Fruit fly (Drosophila melanogaster) Kc167 (cell line): ENCODE data around the gene I-t.

ENCODE experiments used
- Myc ChIP-seq: fragments of >200 bp; optimal IDR thresholded peaks from 2 replicates; lab custom pipeline; 2017; ENCODE audit warnings: missing external identifiers
- Sin3A ChIP-seq: fragments of >200 bp; optimal IDR thresholded peaks from 2 replicates; lab custom pipeline; 2018; ENCODE audit warnings: missing external identifiers
- h ChIP-seq: fragments of >200 bp; optimal IDR thresholded peaks from 3 replicates; lab custom pipeline; 2018; ENCODE audit warnings: missing external identifiers
- insv ChIP-seq: fragments of >200 bp; optimal IDR thresholded peaks from 3 replicates; lab custom pipeline; 2018; ENCODE audit warnings: missing external identifiers
- psq ChIP-seq: fragments of >200 bp; optimal IDR thresholded peaks from 2 replicates; lab custom pipeline; 2017; ENCODE audit warnings: missing external identifiers
- ttk ChIP-seq: sonication (Bioruptor generic); optimal IDR thresholded peaks from 2 replicates; lab custom pipeline; 2017; ENCODE audit warnings: missing external identifiers

I-t gene

dm6 chr3R:11670888-11671287 lies 32.9 kb upstream of the I-t start:
- TF ChIP-seq ttk (lab: Kevin White, UChicago), result no peak
- TF ChIP-seq Myc (lab: Kevin White, UChicago), result no peak
- no peak for TF ChIP-seq h (lab: Kevin White, UChicago)
- no peak for TF ChIP-seq psq
- TF ChIP-seq Sin3A (lab: Kevin White, UChicago), result no peak
- no peak for TF ChIP-seq insv

- TF ChIP-seq insv, result no peak
- TF ChIP-seq Sin3A (lab: Kevin White, UChicago), result no peak
- TF ChIP-seq ttk (lab: Kevin White, UChicago), result no peak
- no peak for TF ChIP-seq h (lab: Kevin White, UChicago)
- no peak for TF ChIP-seq psq
- no peak for TF ChIP-seq Myc (lab: Kevin White, UChicago)
These were observed 32.0 kb upstream of the I-t start for dm6 chr3R:11671784-11672183.

- TF ChIP-seq Myc (lab: Kevin White, UChicago) (no peak), h (lab: Kevin White, UChicago) (no peak), insv (no peak), ttk (lab: Kevin White, UChicago) (no peak), Sin3A (lab: Kevin White, UChicago) (no peak), psq (no peak)
These were observed 29.7 kb upstream of the I-t start, which contains the start of gene CG14715 for dm6 chr3R:11673955-11674663. TSS of gene CG14715 (plus strand) at chr3R:11674221.

dm6 chr3R:11678016-11678415 lies 25.8 kb upstream of the I-t start, which contains the start of gene CG18476:
TSS of gene CG18476 (minus strand) at chr3R:11678116.
- no peak for TF ChIP-seq Sin3A (lab: Kevin White, UChicago)
- no peak for TF ChIP-seq h (lab: Kevin White, UChicago)
- TF ChIP-seq insv, result no peak
- no peak for TF ChIP-seq psq
- TF ChIP-seq Myc (lab: Kevin White, UChicago), result no peak
- TF ChIP-seq ttk (lab: Kevin White, UChicago), result no peak

- TF ChIP-seq h (lab: Kevin White, UChicago), result no peak
These were observed 24.3 kb upstream of the I-t start, which contains the start of the genes Taf12 and Ho for dm6 chr3R:11679513-11679912. TSS of gene Taf12 (minus strand) at chr3R:11679690. TSS of gene Ho (plus strand) at chr3R:11679743.

dm6 chr3R:11683675-11684074 lies 20.2 kb upstream of the I-t start:
- TF ChIP-seq insv (no peak), h (lab: Kevin White, UChicago) (no peak), ttk (lab: Kevin White, UChicago) (no peak), Sin3A (lab: Kevin White, UChicago) (no peak), Myc (lab: Kevin White, UChicago) (no peak), psq (no peak)

- no peak for TF ChIP-seq insv
- TF ChIP-seq Myc (lab: Kevin White, UChicago), result no peak
- no peak for TF ChIP-seq ttk (lab: Kevin White, UChicago)
- no peak for TF ChIP-seq Sin3A (lab: Kevin White, UChicago)
- no peak for TF ChIP-seq h (lab: Kevin White, UChicago)
These were observed 19.5 kb upstream of the I-t start, which contains the start of gene CG6830 for dm6 chr3R:11684316-11684715. TSS of gene CG6830 (minus strand) at chr3R:11684342.

- TF ChIP-seq h (lab: Kevin White, UChicago) (no peak), ttk (lab: Kevin White, UChicago) (no peak), insv (no peak), Sin3A (lab: Kevin White, UChicago) (no peak), Myc (lab: Kevin White, UChicago) (no peak), psq (no peak)
These were observed 15.8 kb upstream of the I-t start, which contains the start of gene CG6834 for dm6 chr3R:11688055-11688454. TSS of gene CG6834 (minus strand) at chr3R:11688133.

DNA sequence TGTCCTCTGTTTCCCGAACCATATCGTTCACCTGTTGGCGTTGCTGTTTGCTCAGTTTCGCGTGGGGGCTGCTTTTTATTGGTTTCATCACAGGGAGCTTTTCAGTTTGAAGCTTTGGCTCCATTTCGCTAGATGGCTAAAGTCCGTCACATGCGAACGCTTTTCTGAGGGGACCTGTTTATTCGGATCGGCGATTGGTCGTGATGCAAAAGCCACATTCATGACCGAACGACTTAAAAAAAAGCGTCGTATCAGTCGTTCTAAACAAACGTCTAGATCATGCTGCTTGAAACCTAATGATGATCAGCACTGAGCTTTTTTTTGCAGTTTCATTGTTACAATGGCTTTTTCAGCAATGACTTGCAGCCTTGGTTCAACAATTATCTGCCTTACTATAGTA lies 13.9 kb upstream of the I-t start, which contains the start of gene CG6908:
CG6908 (minus strand) TSS at position 152 of the 400 bp plus-strand sequence.
- no peak for TF ChIP-seq psq

DNA sequence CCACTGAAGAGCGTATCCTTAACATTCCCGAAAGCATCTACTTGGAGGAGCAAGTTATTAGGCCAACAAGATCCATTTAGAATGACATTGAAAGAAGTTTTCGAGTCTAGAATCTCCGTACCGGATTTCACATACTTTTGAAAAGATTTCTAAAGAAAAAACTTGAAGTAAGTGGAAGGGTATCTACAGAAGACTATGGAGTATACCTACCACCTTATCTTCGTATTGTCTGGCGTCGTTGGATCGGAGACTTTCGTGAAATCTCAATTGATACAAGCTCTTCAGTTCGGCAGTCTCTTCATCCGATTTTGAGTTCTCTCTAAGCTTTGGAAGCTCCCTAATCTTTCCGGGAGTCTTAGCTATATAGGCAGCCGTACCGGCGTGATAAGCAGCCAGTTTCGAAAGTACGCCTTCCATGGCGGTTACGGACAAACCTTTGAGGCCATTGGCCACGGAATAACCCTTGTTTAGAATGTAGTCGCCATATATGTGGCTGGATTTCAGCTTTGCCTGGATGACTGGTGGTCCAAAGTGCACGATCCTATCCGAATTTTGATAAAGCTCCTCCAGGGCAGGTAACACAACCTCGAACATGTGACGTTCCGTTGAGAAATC lies 12.9 kb upstream of the I-t start:
- no peak for TF ChIP-seq psq
- no peak for TF ChIP-seq h (lab: Kevin White, UChicago)
- no peak for TF ChIP-seq Myc (lab: Kevin White, UChicago)
- no peak for TF ChIP-seq Sin3A (lab: Kevin White, UChicago)
- TF ChIP-seq insv, result no peak
- TF ChIP-seq ttk (lab: Kevin White, UChicago), result no peak

DNA sequence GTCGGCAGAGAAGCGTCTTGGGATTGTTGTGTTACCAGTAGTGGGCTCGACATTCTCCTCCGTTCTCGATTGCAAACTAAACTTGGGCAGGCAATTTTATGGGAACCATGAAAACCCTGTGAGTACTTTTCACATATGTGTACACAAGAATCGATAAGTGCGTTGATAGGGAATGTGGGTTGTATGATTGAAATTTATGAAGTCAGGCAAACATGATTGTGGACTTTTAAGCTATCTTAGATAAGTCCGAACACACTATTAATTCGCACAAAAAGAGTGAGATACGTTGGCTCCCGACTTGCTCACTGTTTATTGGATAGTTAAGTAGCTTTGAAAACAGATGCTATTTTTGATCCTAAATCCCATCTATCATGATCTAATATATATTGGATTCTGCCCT lies 12.1 kb upstream of the I-t start, which contains the start of gene CG18765:
CG18765 (minus strand) TSS at position 53 of the 400 bp plus-strand sequence.
- no peak for TF ChIP-seq ttk (lab: Kevin White, UChicago)
- TF ChIP-seq insv, result no peak
- no peak for TF ChIP-seq h (lab: Kevin White, UChicago)

DNA sequence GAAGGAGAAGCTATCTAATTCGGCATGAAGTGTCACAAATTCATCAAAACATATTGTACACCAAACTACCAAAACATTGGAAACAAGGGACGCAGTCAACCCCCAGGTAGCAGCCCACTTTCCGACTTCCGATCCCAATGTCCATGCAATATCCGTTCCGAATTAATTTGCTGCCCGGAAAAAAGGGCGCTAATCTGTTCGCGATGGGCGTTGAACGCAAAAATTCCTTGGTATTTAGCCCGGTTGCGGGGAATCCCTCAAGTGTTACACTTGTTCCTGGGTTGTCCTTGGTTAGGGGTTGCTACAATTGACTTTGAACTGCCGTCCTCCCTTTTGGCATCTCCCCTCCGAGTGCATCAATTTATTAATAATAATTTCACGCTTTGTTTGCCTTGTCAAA lies 11.3 kb upstream of the I-t start:
- TF ChIP-seq h (lab: Kevin White, UChicago) (no peak), Sin3A (lab: Kevin White, UChicago) (no peak), psq (no peak), ttk (lab: Kevin White, UChicago) (no peak), insv (no peak), Myc (lab: Kevin White, UChicago) (no peak)
